Fruit fly (Drosophila melanogaster): Measurements from ENCODE around the gene Ugt37B1.

- TF ChIP-seq CTCF (optimal IDR thresholded peaks at IDR 0.05) (no peak), CG8478 (optimal IDR thresholded peaks at IDR 0.05) (no peak)
Observed at dm6 chr2L:6242026-6242425, 17.2 kb downstream of the Ugt37B1 start.
